Fruit fly (Drosophila melanogaster): Measurements from ENCODE around the gene rpr.
A peak's percentile ranks its signal among the peaks of the same experiment; 100 is the strongest.

The rpr gene

dm6 chr3L:18402628-18403587 is 4.7 kb upstream of the rpr start (continued):
- TF ChIP-seq CG10267 (tag; optimal IDR thresholded peaks at IDR 0.05) (peak; percentile 69), CG9437 (GFP tag; optimal IDR thresholded peaks at IDR 0.05) (peak; percentile 60), sens-2 (GFP tag; IDR thresholded peaks at IDR 0.05) (peak; percentile 42; the same call in 1 of the 2 replicates), dysf (GFP tag; IDR thresholded peaks at IDR 0.05) (peak; percentile 44; the same call in 1 of the 3 replicates), Ets97D (GFP tag; optimal IDR thresholded peaks at IDR 0.05) (peak; percentile 3), CG31441 (GFP tag; IDR thresholded peaks at IDR 0.05) (peak; percentile 53), H15 (GFP tag; IDR thresholded peaks at IDR 0.05) (0 out of 3 replicates have a peak, but pooled peaks have one; percentile 10), CG10654 (GFP tag; optimal IDR thresholded peaks at IDR 0.05) (peak; percentile 38), Camta (GFP tag; optimal IDR thresholded peaks at IDR 0.05) (peak; percentile 33), Fer3 (tag; optimal IDR thresholded peaks at IDR 0.05) (peak; percentile 14), NC2β (GFP tag; optimal IDR thresholded peaks at IDR 0.05) (peak; percentile 71), CG7786 (GFP tag; optimal IDR thresholded peaks at IDR 0.05) (peak; percentile 9), exex (tag; optimal IDR thresholded peaks at IDR 0.05) (no peak), CG3065 (GFP tag; optimal IDR thresholded peaks at IDR 0.05) (peak; percentile 10), org-1 (GFP tag; optimal IDR thresholded peaks at IDR 0.05) (peak; percentile 67), stc (GFP tag; IDR thresholded peaks at IDR 0.05) (0 out of 2 replicates have a peak, but pooled peaks have one; percentile 9), Gug (GFP tag; IDR thresholded peaks at IDR 0.05) (no peak), ems (GFP tag; optimal IDR thresholded peaks at IDR 0.05) (no peak), row (GFP tag; IDR thresholded peaks at IDR 0.05) (peak; percentile 88), lola (GFP tag; optimal IDR thresholded peaks at IDR 0.05) (peak in 1 of 3 experiments; percentile 80), az2 (GFP tag; optimal IDR thresholded peaks at IDR 0.05) (peak; percentile 10), Lim3 (GFP tag; IDR thresholded peaks at IDR 0.05) (no peak), gro (GFP tag; optimal IDR thresholded peaks at IDR 0.05) (no peak), oc (tag; optimal IDR thresholded peaks at IDR 0.05) (peak; percentile 22), sqz (GFP tag; optimal IDR thresholded peaks at IDR 0.05) (peak; percentile 55), chif (GFP tag; optimal IDR thresholded peaks at IDR 0.05) (peak; percentile 65 to 76), CG16863 (GFP tag; optimal IDR thresholded peaks at IDR 0.05) (peak; percentile 37), CG12659 (GFP tag; optimal IDR thresholded peaks at IDR 0.05) (peak; percentile 18), H2.0 (GFP tag; IDR thresholded peaks at IDR 0.05) (no peak; the same call in 1 of the 2 replicates), CG18476 (GFP tag; optimal IDR thresholded peaks at IDR 0.05) (peak; percentile 15), CG15479 (GFP tag; optimal IDR thresholded peaks at IDR 0.05) (peak; percentile 99), Hr51 (GFP tag; optimal IDR thresholded peaks at IDR 0.05) (peak; percentile 55 to 66), jumu (GFP tag; optimal IDR thresholded peaks at IDR 0.05) (peak; percentile 46), seq (GFP tag; IDR thresholded peaks at IDR 0.05) (no peak), CG8089 (GFP tag; optimal IDR thresholded peaks at IDR 0.05) (peak; percentile 59), CG12744 (GFP tag; optimal IDR thresholded peaks at IDR 0.05) (peak; percentile 7), Atf3 (GFP tag; optimal IDR thresholded peaks at IDR 0.05) (peak; percentile 26), CG7271 (tag; optimal IDR thresholded peaks at IDR 0.05) (peak; percentile 22), chm (GFP tag; IDR thresholded peaks at IDR 0.05) (peak; percentile 65; the same call in 1 of the 2 replicates), Dip2 (GFP tag; IDR thresholded peaks at IDR 0.05) (no peak), aop (GFP tag; IDR thresholded peaks at IDR 0.05) (peak; percentile 12; the same call in 1 of the 2 replicates), p53 (GFP tag; optimal IDR thresholded peaks at IDR 0.05) (peak; percentile 99), Asciz (GFP tag; optimal IDR thresholded peaks at IDR 0.05) (peak; percentile 37), CG14667 (GFP tag; IDR thresholded peaks at IDR 0.05) (no peak), vvl (GFP tag; IDR thresholded peaks at IDR 0.05) (peak; percentile 26; the same call in 1 of the 2 replicates), zfh1 (GFP tag; IDR thresholded peaks at IDR 0.05) (peak; percentile 60; the same call in 1 of the 3 replicates), CG13287 (GFP tag; IDR thresholded peaks at IDR 0.05; ENCODE audit: partially characterized antibody) (no peak), Neu2 (GFP tag; optimal IDR thresholded peaks at IDR 0.05; ENCODE audit: borderline replicate concordance) (no peak)

Measured in whole organism, embryonic.